Worm (Caenorhabditis elegans) whole organism, L4/young adult: ENCODE data around the gene algn-12.

ENCODE experiments used
- W03F9.2 ChIP-seq: fragments of 150-350 bp; optimal IDR thresholded peaks from 2 replicates; lab custom pipeline; 2014; ENCODE audit warnings: missing biosample characterization, missing genetic modification characterization
- dao-5 ChIP-seq: sonication (generic microtip); optimal IDR thresholded peaks from 2 replicates; lab custom pipeline; 2016; ENCODE audit warnings: missing genotype, missing genetic modification characterization, moderate library complexity, missing compliant biosample characterization
- him-1 ChIP-seq: sonication (generic microtip); optimal IDR thresholded peaks from 2 replicates; lab custom pipeline; 2016; ENCODE audit warnings: missing genotype, missing genetic modification reagents, missing genetic modification characterization, missing compliant biosample characterization

- no peak for TF ChIP-seq W03F9.2 (tag; lab: Kevin White, UChicago)
- TF ChIP-seq him-1 (tag; lab: Kevin White, UChicago), result no peak
- no peak for TF ChIP-seq dao-5 (tag; lab: Kevin White, UChicago)
Observed at ce11 chrV:7994570-7994969, 40.3 kb upstream of the algn-12 start, which contains the start of gene ceh-76.
